Fruit fly (Drosophila melanogaster) whole organism, embryonic: ENCODE data around the gene Cad88C.

Experiments
- Ada2b ChIP-seq: fragments of 200-800 bp; sonication (Bioruptor generic); IDR thresholded peaks from 2 replicates; pipeline ENCODE4 v1.3.6; 2022; ENCODE audit warnings: missing biosample characterization, missing genetic modification characterization
- C15 ChIP-seq: fragments of 200-800 bp; sonication (Bioruptor generic); IDR thresholded peaks from 3 replicates; pipeline ENCODE4 v1.3.6; 2022; ENCODE audit warnings: missing biosample characterization, missing genetic modification characterization
- CG10565 ChIP-seq: fragments of 200-800 bp; sonication (Bioruptor generic); optimal IDR thresholded peaks from 3 replicates; lab custom pipeline; 2016; ENCODE audit warnings: missing biosample characterization, mild to moderate bottlenecking, missing genetic modification characterization
- CG2875 ChIP-seq: fragments of 200-800 bp; sonication (Bioruptor generic); optimal IDR thresholded peaks from 2 replicates; lab custom pipeline; 2017; ENCODE audit warnings: missing biosample characterization, mild to moderate bottlenecking, missing genetic modification characterization, missing genetic modification reagents
- CG8944 ChIP-seq: fragments of 200-800 bp; sonication (Bioruptor generic); optimal IDR thresholded peaks from 3 replicates; lab custom pipeline; 2016; ENCODE audit warnings: missing biosample characterization, missing genetic modification characterization
- Dll ChIP-seq: fragments of 200-800 bp; sonication (Bioruptor generic); IDR thresholded peaks from 4 replicates; pipeline ENCODE4 v1.3.6; 2022; ENCODE audit warnings: missing biosample characterization, missing genetic modification characterization; ENCODE audit not compliant: partially characterized antibody
- Mes4 ChIP-seq: fragments of 200-800 bp; sonication (Bioruptor generic); optimal IDR thresholded peaks from 2 replicates; lab custom pipeline; 2016; ENCODE audit warnings: missing biosample characterization, missing genetic modification characterization
- Ptx1 ChIP-seq: fragments of 200-800 bp; sonication (Bioruptor generic); IDR thresholded peaks from 2 replicates; pipeline ENCODE4 v1.3.6; 2022; ENCODE audit warnings: missing biosample characterization, missing genetic modification characterization
- Sox102F ChIP-seq: fragments of 200-800 bp; sonication (Bioruptor generic); optimal IDR thresholded peaks from 2 replicates; lab custom pipeline; 2018; ENCODE audit warnings: missing biosample characterization, mild to moderate bottlenecking, missing genetic modification characterization, moderate library complexity
- bsh ChIP-seq, 2 experiments: fragments of 200-800 bp; sonication (Bioruptor generic); optimal IDR thresholded peaks; 2 replicates each; lab custom pipeline; 2017 to 2018; ENCODE audit warnings: mild to moderate bottlenecking in 2 of 2, missing biosample characterization in 2 of 2, missing genetic modification characterization in 2 of 2, moderate library complexity in 1 of 2
- lmd ChIP-seq: fragments of 200-800 bp; sonication (Bioruptor generic); IDR thresholded peaks from 2 replicates; pipeline ENCODE4 v1.3.6; 2022; ENCODE audit warnings: missing biosample characterization, missing genetic modification characterization
- maf-S ChIP-seq: fragments of 200-800 bp; sonication (Bioruptor generic); optimal IDR thresholded peaks from 2 replicates; lab custom pipeline; 2016; ENCODE audit warnings: missing biosample characterization, missing genetic modification characterization
- nerfin-2 ChIP-seq: fragments of 200-800 bp; sonication (Bioruptor generic); IDR thresholded peaks from 2 replicates; pipeline ENCODE4 v1.3.6; 2022; ENCODE audit warnings: missing biosample characterization, missing genetic modification characterization; ENCODE audit not compliant: partially characterized antibody
- stc ChIP-seq: fragments of 200-800 bp; sonication (Bioruptor generic); IDR thresholded peaks from 2 replicates; pipeline ENCODE4 v1.3.6; 2022; ENCODE audit warnings: missing biosample characterization, missing genetic modification characterization

- no peak for TF ChIP-seq CG8944 (GFP tag; lab: Kevin White, UChicago)
- no peak for TF ChIP-seq Sox102F (GFP tag; lab: Kevin White, UChicago)
- TF ChIP-seq stc (GFP tag; lab: Robert Waterston, UW), result no peak
- no peak for TF ChIP-seq CG10565 (GFP tag; lab: Kevin White, UChicago)
- TF ChIP-seq nerfin-2 (GFP tag; lab: Robert Waterston, UW), result no peak
- no peak for TF ChIP-seq CG2875 (GFP tag; lab: Kevin White, UChicago)
- no peak for TF ChIP-seq lmd
- TF ChIP-seq C15 (GFP tag; lab: Robert Waterston, UW), result no peak
- no peak for TF ChIP-seq Ptx1 (GFP tag; lab: Robert Waterston, UW)
- no peak for TF ChIP-seq Mes4 (GFP tag; lab: Kevin White, UChicago)
- TF ChIP-seq Ada2b (GFP tag; lab: Robert Waterston, UW), result no peak
- no peak for TF ChIP-seq maf-S
- TF ChIP-seq bsh (GFP tag; optimal IDR thresholded peaks at IDR 0.05; lab: Kevin White, UChicago), result no peak
- no peak for TF ChIP-seq Dll
These were observed 46.8 kb downstream of the Cad88C start for dm6 chr3R:14677065-14677464.
